Fruit fly (Drosophila melanogaster) whole organism, pupa: ENCODE data around the gene Nep6.

Experiments
- CG4496 ChIP-seq: fragments of 200-800 bp; sonication (Bioruptor generic); IDR thresholded peaks from 3 replicates; pipeline ENCODE4 v1.3.6; 2022; ENCODE audit warnings: missing biosample characterization, missing genetic modification characterization
- EcR ChIP-seq: fragments of 200-800 bp; sonication (Bioruptor generic); optimal IDR thresholded peaks from 3 replicates; lab custom pipeline; 2019; ENCODE audit warnings: missing biosample characterization, missing genetic modification characterization, mild to moderate bottlenecking, moderate library complexity, missing genetic modification reagents
- fd96Ca ChIP-seq: fragments of 200-800 bp; sonication (Bioruptor generic); IDR thresholded peaks from 3 replicates; pipeline ENCODE4 v1.3.6; 2022; ENCODE audit warnings: missing biosample characterization, missing genetic modification characterization
- rn ChIP-seq: fragments of 200-800 bp; sonication (Bioruptor generic); IDR thresholded peaks from 2 replicates; pipeline ENCODE4 v1.3.6; 2022; ENCODE audit warnings: missing biosample characterization, missing genetic modification characterization

- TF ChIP-seq CG4496 (GFP tag; lab: Robert Waterston, UW) (no peak), fd96Ca (GFP tag; lab: Robert Waterston, UW) (no peak), rn (no peak), EcR (GFP tag; lab: Kevin White, UChicago) (no peak)
Observed at dm6 chrX:12765736-12766135, 35.7 kb upstream of the Nep6 start.
